Worm (Caenorhabditis elegans) whole organism, L4 larva: Measurements from ENCODE around the gene K04G7.1.
A peak's percentile ranks its signal among the peaks of the same experiment; 100 is the strongest.

ENCODE experiments used
- D1046.2 ChIP-seq: fragments of 200-800 bp; sonication (Bioruptor generic); IDR thresholded peaks from 2 replicates; pipeline ENCODE4 v1.3.6; 2022; ENCODE audit warnings: missing genetic modification characterization, missing compliant biosample characterization
- F10B5.3 ChIP-seq: sonication (generic microtip); optimal IDR thresholded peaks from 2 replicates; lab custom pipeline; 2016; ENCODE audit warnings: mild to moderate bottlenecking, missing genetic modification characterization, missing compliant biosample characterization
- F26F4.8 ChIP-seq: fragments of 200-800 bp; sonication (Bioruptor generic); conservative IDR thresholded peaks from 2 replicates; pipeline ENCODE4 v1.3.6; 2022; ENCODE audit warnings: missing genetic modification characterization, missing compliant biosample characterization
- F44E2.7 ChIP-seq: fragments of 200-800 bp; sonication (Bioruptor generic); IDR thresholded peaks from 2 replicates; pipeline ENCODE4 v2.1.2; 2022; ENCODE audit warnings: missing genetic modification characterization, missing compliant biosample characterization
- F49E8.2 ChIP-seq: sonication (generic microtip); optimal IDR thresholded peaks from 2 replicates; lab custom pipeline; 2016; ENCODE audit warnings: missing compliant biosample characterization, mild to moderate bottlenecking, missing genetic modification characterization, borderline replicate concordance
- T26A8.4 ChIP-seq: fragments of 200-800 bp; sonication (Bioruptor generic); IDR thresholded peaks from 2 replicates; pipeline ENCODE4 v1.3.6; 2022; ENCODE audit warnings: missing genetic modification characterization, missing compliant biosample characterization
- ZK546.5 ChIP-seq, 2 experiments: sonication (generic microtip); optimal IDR thresholded peaks; 2 replicates each; lab custom pipeline; 2017; ENCODE audit warnings: missing biosample characterization in 2 of 2, missing genetic modification characterization in 2 of 2
- ama-1 ChIP-seq: fragments of 150-350 bp; optimal IDR thresholded peaks from 2 replicates; lab custom pipeline; 2014; ENCODE audit warnings: inconsistent platforms, mixed read lengths
- arid-1 ChIP-seq: fragments of 200-800 bp; sonication (Bioruptor generic); conservative IDR thresholded peaks from 2 replicates; pipeline ENCODE4 v1.3.6; 2022; ENCODE audit warnings: missing genetic modification reagents, missing genetic modification characterization, missing compliant biosample characterization
- ceh-20 ChIP-seq: fragments of 200-800 bp; sonication (Bioruptor generic); IDR thresholded peaks from 2 replicates; pipeline ENCODE4 v1.3.6; 2022; ENCODE audit warnings: missing genetic modification reagents, missing genetic modification characterization, missing compliant biosample characterization
- ceh-28 ChIP-seq: fragments of 150-350 bp; optimal IDR thresholded peaks from 2 replicates; lab custom pipeline; 2014; ENCODE audit warnings: missing biosample characterization, missing genetic modification reagents, missing genetic modification characterization
- ceh-32 ChIP-seq: sonication (generic microtip); optimal IDR thresholded peaks from 2 replicates; lab custom pipeline; 2016; ENCODE audit warnings: mild to moderate bottlenecking, missing genetic modification characterization, missing compliant biosample characterization; ENCODE audit not compliant: poor library complexity
- ceh-62 ChIP-seq: sonication (generic microtip); optimal IDR thresholded peaks from 2 replicates; lab custom pipeline; 2017; ENCODE audit warnings: missing biosample characterization, missing genetic modification characterization
- ctbp-1 ChIP-seq: fragments of 200-800 bp; sonication (Bioruptor generic); IDR thresholded peaks from 2 replicates; pipeline ENCODE4 v1.3.6; 2022; ENCODE audit warnings: missing genetic modification reagents, missing genetic modification characterization, missing compliant biosample characterization
- dmd-8 ChIP-seq: fragments of 200-800 bp; sonication (Bioruptor generic); IDR thresholded peaks from 2 replicates; pipeline ENCODE4 v1.3.6; 2022; ENCODE audit warnings: missing genetic modification characterization, missing compliant biosample characterization
- dmd-9 ChIP-seq: fragments of 200-800 bp; sonication (Bioruptor generic); IDR thresholded peaks from 2 replicates; pipeline ENCODE4 v1.3.6; 2022; ENCODE audit warnings: missing genetic modification reagents, missing genetic modification characterization, missing compliant biosample characterization
- dpl-1 ChIP-seq: fragments of 150-350 bp; optimal IDR thresholded peaks from 2 replicates; lab custom pipeline; 2014; ENCODE audit warnings: missing biosample characterization, missing genetic modification reagents, missing genetic modification characterization
- duxl-1 ChIP-seq: sonication (generic microtip); optimal IDR thresholded peaks from 2 replicates; lab custom pipeline; 2016; ENCODE audit warnings: mild to moderate bottlenecking, missing genetic modification characterization, moderate library complexity, missing compliant biosample characterization; ENCODE audit not compliant: poor library complexity
- dve-1 ChIP-seq: sonication (generic microtip); optimal IDR thresholded peaks from 2 replicates; lab custom pipeline; 2017; ENCODE audit warnings: antibody characterized with exemption, mild to moderate bottlenecking, missing genetic modification characterization, missing compliant biosample characterization; ENCODE audit not compliant: insufficient read depth
- egl-27 ChIP-seq: sonication (generic microtip); optimal IDR thresholded peaks from 3 replicates; lab custom pipeline; 2017; ENCODE audit warnings: missing biosample characterization, missing genetic modification reagents, missing genetic modification characterization
- egl-43 ChIP-seq: fragments of 200-800 bp; sonication (Bioruptor generic); IDR thresholded peaks from 2 replicates; pipeline ENCODE4 v1.3.6; 2022; ENCODE audit warnings: missing genetic modification reagents, missing genetic modification characterization, missing compliant biosample characterization
- hlh-11 ChIP-seq: fragments of 200-800 bp; sonication (Bioruptor generic); optimal IDR thresholded peaks from 2 replicates; lab custom pipeline; 2018; ENCODE audit warnings: mild to moderate bottlenecking, missing genetic modification characterization, missing compliant biosample characterization
- hlh-30 ChIP-seq: sonication (generic microtip); optimal IDR thresholded peaks from 2 replicates; lab custom pipeline; 2017; ENCODE audit warnings: antibody characterized with exemption, mild to moderate bottlenecking, missing genetic modification characterization, missing compliant biosample characterization; ENCODE audit not compliant: insufficient read depth
- hmg-1.1 ChIP-seq: fragments of 200-800 bp; sonication (Bioruptor generic); IDR thresholded peaks from 2 replicates; pipeline ENCODE4 v1.3.6; 2022; ENCODE audit warnings: missing genetic modification reagents, missing genetic modification characterization, missing compliant biosample characterization
- lin-13 ChIP-seq: fragments of 150-350 bp; optimal IDR thresholded peaks from 2 replicates; lab custom pipeline; 2014; ENCODE audit warnings: missing biosample characterization, missing genetic modification reagents, missing genetic modification characterization
- lin-15B ChIP-seq: fragments of 150-350 bp; sonication (generic microtip); optimal IDR thresholded peaks from 3 replicates; lab custom pipeline; 2014; ENCODE audit warnings: missing biosample characterization, missing genetic modification characterization
- lin-29 ChIP-seq: fragments of 200-800 bp; sonication (Bioruptor generic); IDR thresholded peaks from 2 replicates; pipeline ENCODE4 v1.3.6; 2022; ENCODE audit warnings: missing genetic modification reagents, missing genetic modification characterization, missing compliant biosample characterization
- lin-39 ChIP-seq: fragments of 150-350 bp; optimal IDR thresholded peaks from 2 replicates; lab custom pipeline; 2014; ENCODE audit warnings: missing biosample characterization, missing genetic modification reagents, missing genetic modification characterization
- madf-9 ChIP-seq: fragments of 200-800 bp; sonication (Bioruptor generic); conservative IDR thresholded peaks from 2 replicates; pipeline ENCODE4 v1.3.6; 2022; ENCODE audit warnings: missing genetic modification reagents, missing genetic modification characterization, missing compliant biosample characterization
- mes-2 ChIP-seq: sonication (generic microtip); optimal IDR thresholded peaks from 2 replicates; lab custom pipeline; 2016; ENCODE audit warnings: missing genotype, mild to moderate bottlenecking, missing genetic modification characterization, missing compliant biosample characterization; ENCODE audit not compliant: poor library complexity, severe bottlenecking
- mxl-3 ChIP-seq: fragments of 200-800 bp; sonication (Bioruptor generic); optimal IDR thresholded peaks from 2 replicates; lab custom pipeline; 2018; ENCODE audit warnings: mild to moderate bottlenecking, missing genetic modification characterization, missing compliant biosample characterization
- nhr-111 ChIP-seq: fragments of 200-800 bp; sonication (Bioruptor generic); optimal IDR thresholded peaks from 2 replicates; lab custom pipeline; 2018; ENCODE audit warnings: mild to moderate bottlenecking, missing genetic modification characterization, missing compliant biosample characterization
- nhr-237 ChIP-seq: sonication (generic microtip); optimal IDR thresholded peaks from 2 replicates; lab custom pipeline; 2017; ENCODE audit warnings: missing biosample characterization, missing genetic modification characterization
- nhr-28 ChIP-seq: fragments of 150-350 bp; optimal IDR thresholded peaks from 2 replicates; lab custom pipeline; 2014; ENCODE audit warnings: missing biosample characterization, missing genetic modification characterization
- nhr-42 ChIP-seq: fragments of 200-800 bp; sonication (Bioruptor generic); IDR thresholded peaks from 2 replicates; pipeline ENCODE4 v1.3.6; 2022; ENCODE audit warnings: missing genetic modification characterization, missing compliant biosample characterization
- nhr-48 ChIP-seq: sonication (generic microtip); optimal IDR thresholded peaks from 2 replicates; lab custom pipeline; 2016; ENCODE audit warnings: mild to moderate bottlenecking, missing genetic modification characterization, missing compliant biosample characterization
- nhr-77 ChIP-seq: fragments of 150-350 bp; optimal IDR thresholded peaks from 2 replicates; lab custom pipeline; 2014; ENCODE audit warnings: missing biosample characterization, missing genetic modification characterization
- pha-4 ChIP-seq, 2 experiments: fragments of 150-350 bp in 1 of 2; fragments of 200-800 bp in 1 of 2; sonication (Bioruptor generic) in 1 of 2; IDR thresholded peaks in 1 of 2; optimal IDR thresholded peaks in 1 of 2; 2 replicates each; pipeline versions ENCODE4 v1.3.6 to Lab custom; 2014 to 2022; ENCODE audit warnings: missing genetic modification characterization in 2 of 2, missing genetic modification reagents in 2 of 2, missing biosample characterization in 1 of 2, missing compliant biosample characterization in 1 of 2
- php-3 ChIP-seq: fragments of 200-800 bp; sonication (Bioruptor generic); IDR thresholded peaks from 2 replicates; pipeline ENCODE4 v1.3.6; 2022; ENCODE audit warnings: missing genetic modification reagents, missing genetic modification characterization, missing compliant biosample characterization
- rbr-2 ChIP-seq: sonication (generic microtip); optimal IDR thresholded peaks from 2 replicates; lab custom pipeline; 2016; ENCODE audit warnings: missing genotype, missing genetic modification characterization, missing compliant biosample characterization
- saeg-2 ChIP-seq: fragments of 200-800 bp; sonication (Bioruptor generic); IDR thresholded peaks from 2 replicates; pipeline ENCODE4 v1.3.6; 2022; ENCODE audit warnings: missing genetic modification reagents, missing genetic modification characterization, missing compliant biosample characterization
- set-16 ChIP-seq: fragments of 200-800 bp; sonication (Bioruptor generic); IDR thresholded peaks from 2 replicates; pipeline ENCODE4 v1.3.6; 2022; ENCODE audit warnings: missing genetic modification reagents, missing genetic modification characterization, missing compliant biosample characterization
- skn-1 ChIP-seq: fragments of 150-350 bp; optimal IDR thresholded peaks from 2 replicates; lab custom pipeline; 2014; ENCODE audit warnings: missing biosample characterization, missing genetic modification characterization
- snpc-1.2 ChIP-seq: fragments of 200-800 bp; sonication (Bioruptor generic); IDR thresholded peaks from 2 replicates; pipeline ENCODE4 v1.3.6; 2022; ENCODE audit warnings: missing genetic modification reagents, missing genetic modification characterization, missing compliant biosample characterization
- tag-97 ChIP-seq: fragments of 200-800 bp; sonication (Bioruptor generic); IDR thresholded peaks from 2 replicates; pipeline ENCODE4 v1.3.6; 2022; ENCODE audit warnings: missing genetic modification characterization, missing compliant biosample characterization
- unc-62 ChIP-seq, 3 experiments: fragments of 150-350 bp in 1 of 3; sonication (generic microtip); optimal IDR thresholded peaks in 2 of 3; peaks in 1 of 3; 1 replicate in 1 of 3; 2 replicates in 2 of 3; lab custom pipeline; 2014 to 2017; ENCODE audit warnings: missing biosample characterization in 3 of 3, missing genetic modification characterization in 3 of 3, missing genetic modification reagents in 3 of 3, missing genotype in 1 of 3
- zag-1 ChIP-seq: fragments of 150-350 bp; optimal IDR thresholded peaks from 2 replicates; lab custom pipeline; 2014; ENCODE audit warnings: missing biosample characterization, missing genetic modification characterization
- ztf-7 ChIP-seq: fragments of 150-350 bp; optimal IDR thresholded peaks from 2 replicates; lab custom pipeline; 2014; ENCODE audit warnings: missing biosample characterization, missing genetic modification characterization

Gene K04G7.1

DNA sequence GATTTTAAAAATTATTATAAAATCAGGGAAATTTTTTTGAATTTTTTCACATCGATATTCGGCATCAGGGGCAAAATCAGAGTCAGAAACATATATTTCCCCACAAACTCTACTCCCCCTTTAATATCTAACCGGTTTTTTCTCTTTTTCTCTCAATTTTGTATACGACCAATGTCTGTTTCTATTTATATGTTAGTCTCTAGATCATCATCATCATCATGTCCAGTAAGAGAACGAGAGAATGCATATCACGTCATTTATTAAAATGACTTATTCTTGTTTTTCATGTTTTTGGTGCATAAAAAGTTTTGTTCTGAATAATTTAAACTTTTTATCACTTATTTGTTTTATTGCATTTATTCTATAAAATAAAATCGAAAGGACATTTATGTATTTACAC lies 9.9 kb upstream of the K04G7.1 start (continued):
- TF ChIP-seq snpc-1.2 (GFP tag; lab: Robert Waterston, UW), result no peak
- TF ChIP-seq madf-9 (GFP tag; lab: Robert Waterston, UW), result no peak
- no peak for TF ChIP-seq dmd-9 (GFP tag; lab: Robert Waterston, UW)
- no peak for TF ChIP-seq mxl-3

- TF ChIP-seq egl-27 (no peak), ZK546.5 (tag; optimal IDR thresholded peaks at IDR 0.05; lab: Kevin White, UChicago) (no peak), lin-29 (GFP tag; lab: Robert Waterston, UW) (no peak), rbr-2 (tag; lab: Kevin White, UChicago) (peak; percentile 85), nhr-42 (GFP tag; lab: Robert Waterston, UW) (no peak), F10B5.3 (tag; lab: Kevin White, UChicago) (peak; percentile 32), madf-9 (GFP tag; lab: Robert Waterston, UW) (peak; percentile 25; the same call in 1 of the 2 replicates), ctbp-1 (GFP tag; lab: Robert Waterston, UW) (peak; percentile 84), ceh-32 (tag; lab: Kevin White, UChicago) (no peak), ceh-28 (tag; lab: Kevin White, UChicago) (peak; percentile 32), unc-62 (GFP tag; optimal IDR thresholded peaks at IDR 0.05 in 1 of 2; lab: Kevin White, UChicago) (peak in 1 of 2 experiments; percentile 99), unc-62 (tag; optimal IDR thresholded peaks at IDR 0.05; lab: Kevin White, UChicago) (no peak), zag-1 (tag; lab: Kevin White, UChicago) (no peak), nhr-111 (GFP tag; lab: Kevin White, UChicago) (no peak), dpl-1 (peak; percentile 61), T26A8.4 (peak; percentile 80), mes-2 (tag; lab: Kevin White, UChicago) (peak; percentile 81), duxl-1 (tag; lab: Kevin White, UChicago) (peak; percentile 80), F44E2.7 (GFP tag; lab: Robert Waterston, UW) (no peak), lin-39 (tag; lab: Kevin White, UChicago) (no peak), saeg-2 (GFP tag; lab: Robert Waterston, UW) (0 out of 2 replicates have a peak, but pooled peaks have one; percentile 37), egl-43 (GFP tag; lab: Robert Waterston, UW) (no peak), php-3 (GFP tag; lab: Robert Waterston, UW) (0 out of 2 replicates have a peak, but pooled peaks have one; percentile 36), nhr-28 (peak; percentile 65), F26F4.8 (no peak), lin-13 (GFP tag; lab: Kevin White, UChicago) (peak; percentile 28), ztf-7 (tag; lab: Kevin White, UChicago) (no peak), hlh-30 (tag; lab: Kevin White, UChicago) (peak; percentile 88), ceh-62 (tag; lab: Kevin White, UChicago) (no peak), D1046.2 (no peak), skn-1 (no peak), dve-1 (tag; lab: Kevin White, UChicago) (peak; percentile 89), arid-1 (GFP tag; lab: Robert Waterston, UW) (peak; percentile 57), hmg-1.1 (GFP tag; lab: Robert Waterston, UW) (peak; percentile 82), nhr-77 (tag; lab: Kevin White, UChicago) (peak; percentile 17), lin-15B (tag; lab: Kevin White, UChicago) (no peak), set-16 (GFP tag; lab: Robert Waterston, UW) (no peak), ceh-20 (peak; percentile 54; the same call in 1 of the 2 replicates), pha-4 (GFP tag; IDR thresholded peaks at IDR 0.05; lab: Robert Waterston, UW) (peak; percentile 65; the same call in 1 of the 2 replicates), pha-4 (tag; optimal IDR thresholded peaks at IDR 0.05; lab: Kevin White, UChicago) (peak; percentile 91), dmd-8 (GFP tag; lab: Robert Waterston, UW) (no peak), nhr-48 (tag; lab: Kevin White, UChicago) (peak; percentile 75), hlh-11 (peak; percentile 89), nhr-237 (tag; lab: Kevin White, UChicago) (no peak), F49E8.2 (no peak), tag-97 (GFP tag; lab: Robert Waterston, UW) (no peak), ama-1 (lab: Kevin White, UChicago) (no peak)
Observed at ce11 chrIII:7153747-7154238, 8.7 kb upstream of the K04G7.1 start, which contains the start of gene ogt-1. Gene ogt-1 (minus strand): TSS chrIII:7153797.
